Fruit fly (Drosophila melanogaster): ENCODE data around the gene CG1571.

The CG1571 gene

dm6 chrX:8112715-8113114, 37.0 kb downstream of the CG1571 start (continued):
- TF ChIP-seq Dad (GFP tag; optimal IDR thresholded peaks at IDR 0.05) (no peak), da (GFP tag; optimal IDR thresholded peaks at IDR 0.05) (no peak), ase (GFP tag; IDR thresholded peaks at IDR 0.05) (no peak), pfk (GFP tag; optimal IDR thresholded peaks at IDR 0.05) (no peak), zfh2 (GFP tag; optimal IDR thresholded peaks at IDR 0.05) (peak; percentile 3), CG15601 (tag; optimal IDR thresholded peaks at IDR 0.05) (no peak), sr (GFP tag; IDR thresholded peaks at IDR 0.05) (no peak), CG3407 (GFP tag; optimal IDR thresholded peaks at IDR 0.05) (no peak), sd (tag; optimal IDR thresholded peaks at IDR 0.05) (no peak), klu (GFP tag; IDR thresholded peaks at IDR 0.05) (no peak), CrebB (tag; optimal IDR thresholded peaks at IDR 0.05) (no peak), tin (GFP tag; optimal IDR thresholded peaks at IDR 0.05) (no peak), CG5953 (GFP tag; IDR thresholded peaks at IDR 0.05) (no peak), CG18476 (GFP tag; optimal IDR thresholded peaks at IDR 0.05) (no peak), sens (GFP tag) (peak; percentile 47), corto (GFP tag; optimal IDR thresholded peaks at IDR 0.05) (no peak), slp2 (GFP tag; optimal IDR thresholded peaks at IDR 0.05) (no peak), CG8290 (GFP tag; optimal IDR thresholded peaks at IDR 0.05) (no peak), CG8290 (tag; optimal IDR thresholded peaks at IDR 0.05) (peak in 1 of 2 experiments; percentile 5), dimm (GFP tag; IDR thresholded peaks at IDR 0.05) (no peak), zen (tag; optimal IDR thresholded peaks at IDR 0.05) (no peak), CG10209 (GFP tag; optimal IDR thresholded peaks at IDR 0.05) (peak; percentile 35), tup (GFP tag; optimal IDR thresholded peaks at IDR 0.05) (no peak), ato (GFP tag; IDR thresholded peaks at IDR 0.05; ENCODE audit: partially characterized antibody) (no peak), gcm2 (GFP tag; optimal IDR thresholded peaks at IDR 0.05) (no peak), sisA (GFP tag; IDR thresholded peaks at IDR 0.05) (no peak), Oli (tag; optimal IDR thresholded peaks at IDR 0.05) (peak; percentile 25), Hmr (GFP tag; optimal IDR thresholded peaks at IDR 0.05) (peak; percentile 69), p53 (GFP tag; optimal IDR thresholded peaks at IDR 0.05) (no peak), CG13123 (GFP tag; optimal IDR thresholded peaks at IDR 0.05) (no peak), CG12155 (GFP tag; optimal IDR thresholded peaks at IDR 0.05) (no peak), z (GFP tag; IDR thresholded peaks at IDR 0.05) (no peak), ac (GFP tag; optimal IDR thresholded peaks at IDR 0.05) (no peak), CG15696 (tag; optimal IDR thresholded peaks at IDR 0.05) (no peak), CG11085 (GFP tag; IDR thresholded peaks at IDR 0.05) (no peak), lmd (GFP tag; IDR thresholded peaks at IDR 0.05) (peak; percentile 36; the same call in 1 of the 2 replicates), CG5180 (GFP tag; optimal IDR thresholded peaks at IDR 0.05) (no peak), Hr78 (GFP tag; optimal IDR thresholded peaks at IDR 0.05) (no peak), CG8765 (GFP tag; IDR thresholded peaks at IDR 0.05) (no peak), fru (optimal IDR thresholded peaks at IDR 0.05) (no peak), br (optimal IDR thresholded peaks at IDR 0.05) (no peak), CG14441 (GFP tag; IDR thresholded peaks at IDR 0.05) (peak; percentile 41), pan (optimal IDR thresholded peaks at IDR 0.05) (no peak), pan (GFP tag; optimal IDR thresholded peaks at IDR 0.05 in 1 of 2, IDR thresholded peaks at IDR 0.05 in 1 of 2) (peak in 1 of 2 experiments; percentile 50), Deaf1 (tag; optimal IDR thresholded peaks at IDR 0.05) (no peak), CG10979 (tag; optimal IDR thresholded peaks at IDR 0.05) (no peak), CG1529 (GFP tag; optimal IDR thresholded peaks at IDR 0.05) (no peak), dan (GFP tag; IDR thresholded peaks at IDR 0.05) (no peak), crol (GFP tag; IDR thresholded peaks at IDR 0.05) (no peak), dysf (GFP tag; IDR thresholded peaks at IDR 0.05) (peak; percentile 65; the same call in 2 of the 3 replicates), Sry-δ (GFP tag; optimal IDR thresholded peaks at IDR 0.05) (no peak), fd96Cb (tag; optimal IDR thresholded peaks at IDR 0.05) (no peak), Hr39 (optimal IDR thresholded peaks at IDR 0.05) (no peak), gsb-n (tag; optimal IDR thresholded peaks at IDR 0.05) (no peak)
